Worm (Caenorhabditis elegans): ENCODE results near the gene F11G11.4.

F11G11.4 gene

ce11 chrII:4882498-4882897 lies 22.1 kb downstream of the F11G11.4 start:
- TF ChIP-seq ztf-11 (tag; optimal IDR thresholded peaks at IDR 0.05) (no peak), pha-4 (tag; optimal IDR thresholded peaks at IDR 0.05) (peak; percentile 68)

- TF ChIP-seq lsy-12 (tag; optimal IDR thresholded peaks at IDR 0.05) (no peak), elt-2 (tag; optimal IDR thresholded peaks at IDR 0.05) (peak; percentile 24), pha-4 (tag; optimal IDR thresholded peaks at IDR 0.05) (no peak), ztf-4 (tag; optimal IDR thresholded peaks at IDR 0.05) (no peak), lin-39 (tag; optimal IDR thresholded peaks at IDR 0.05) (no peak), elt-3 (tag; optimal IDR thresholded peaks at IDR 0.05) (no peak), egl-5 (tag; optimal IDR thresholded peaks at IDR 0.05) (no peak)
Observed at ce11 chrII:4883412-4883811, 23.0 kb downstream of the F11G11.4 start, which contains the start of gene gst-8. TSS of gene gst-8 (plus strand) at chrII:4883712.

ce11 chrII:4884403-4884802 lies 24.0 kb downstream of the F11G11.4 start:
- TF ChIP-seq egl-27 (tag; optimal IDR thresholded peaks at IDR 0.05) (no peak), ceh-9 (tag; optimal IDR thresholded peaks at IDR 0.05) (no peak), elt-1 (tag; optimal IDR thresholded peaks at IDR 0.05) (no peak), mdl-1 (tag; optimal IDR thresholded peaks at IDR 0.05) (no peak), fos-1 (tag; optimal IDR thresholded peaks at IDR 0.05) (no peak), skn-1 (tag; optimal IDR thresholded peaks at IDR 0.05) (no peak), egl-5 (tag; optimal IDR thresholded peaks at IDR 0.05) (no peak), nhr-12 (tag; optimal IDR thresholded peaks at IDR 0.05) (no peak), ceh-28 (tag; optimal IDR thresholded peaks at IDR 0.05) (no peak), sea-2 (GFP tag; optimal IDR thresholded peaks at IDR 0.05) (no peak), elt-3 (tag; optimal IDR thresholded peaks at IDR 0.05) (no peak), nhr-43 (tag; optimal IDR thresholded peaks at IDR 0.05; ENCODE audit: poor library complexity, severe bottlenecking) (no peak), jun-1 (tag; optimal IDR thresholded peaks at IDR 0.05) (no peak), pqm-1 (tag; optimal IDR thresholded peaks at IDR 0.05) (no peak), nhr-23 (tag; optimal IDR thresholded peaks at IDR 0.05) (no peak), eor-1 (tag; optimal IDR thresholded peaks at IDR 0.05) (no peak), elt-2 (tag; optimal IDR thresholded peaks at IDR 0.05) (no peak)

- TF ChIP-seq nhr-12 (tag; optimal IDR thresholded peaks at IDR 0.05) (no peak), zag-1 (tag; optimal IDR thresholded peaks at IDR 0.05) (no peak), ceh-9 (tag; optimal IDR thresholded peaks at IDR 0.05) (no peak), nhr-43 (tag; optimal IDR thresholded peaks at IDR 0.05; ENCODE audit: poor library complexity, severe bottlenecking) (no peak), nhr-237 (tag; optimal IDR thresholded peaks at IDR 0.05) (no peak), elt-2 (tag; optimal IDR thresholded peaks at IDR 0.05) (no peak), mml-1 (tag; optimal IDR thresholded peaks at IDR 0.05) (no peak), pha-4 (tag; optimal IDR thresholded peaks at IDR 0.05) (no peak), ZK546.5 (tag; optimal IDR thresholded peaks at IDR 0.05) (no peak), mdl-1 (tag; optimal IDR thresholded peaks at IDR 0.05) (no peak), ztf-4 (tag; optimal IDR thresholded peaks at IDR 0.05) (no peak), ceh-16 (tag; optimal IDR thresholded peaks at IDR 0.05) (no peak)
Observed at ce11 chrII:4885976-4886375, 25.6 kb downstream of the F11G11.4 start, which contains the start of gene R05F9.7. TSS of gene R05F9.7 (plus strand) at chrII:4886276.

ce11 chrII:4888527-4889487 lies 28.4 kb downstream of the F11G11.4 start, which contains the start of gene pgm-1:
TSS of gene pgm-1 (plus strand) at chrII:4889437.
- TF ChIP-seq ceh-28 (tag; optimal IDR thresholded peaks at IDR 0.05) (peak; percentile 36), eor-1 (tag; optimal IDR thresholded peaks at IDR 0.05) (no peak), nfya-1 (tag; optimal IDR thresholded peaks at IDR 0.05; ENCODE audit: insufficient read depth) (peak; percentile 36), nhr-23 (tag; optimal IDR thresholded peaks at IDR 0.05) (no peak), pha-4 (tag; optimal IDR thresholded peaks at IDR 0.05) (peak; percentile 80), fkh-10 (GFP tag; optimal IDR thresholded peaks at IDR 0.05) (no peak), elt-2 (tag; optimal IDR thresholded peaks at IDR 0.05) (peak; percentile 84), jun-1 (tag; optimal IDR thresholded peaks at IDR 0.05) (no peak), lin-39 (tag; optimal IDR thresholded peaks at IDR 0.05) (peak; percentile 2), fos-1 (tag; optimal IDR thresholded peaks at IDR 0.05) (no peak), nhr-237 (tag; optimal IDR thresholded peaks at IDR 0.05) (no peak), ama-1 (optimal IDR thresholded peaks at IDR 0.05) (peak; percentile 16), ZK546.5 (tag; optimal IDR thresholded peaks at IDR 0.05) (no peak), unc-39 (tag; optimal IDR thresholded peaks at IDR 0.05) (no peak)
